Worm (Caenorhabditis elegans) whole organism, late embryonic: ENCODE measurements around the gene T24B8.3.

Experiments used
- ceh-19 ChIP-seq: fragments of 200-800 bp; sonication (Bioruptor generic); optimal IDR thresholded peaks from 2 replicates; lab custom pipeline; 2018; ENCODE audit warnings: mild to moderate bottlenecking, missing genetic modification characterization, missing compliant biosample characterization
- ceh-24 ChIP-seq: sonication (generic microtip); optimal IDR thresholded peaks from 2 replicates; lab custom pipeline; 2016; ENCODE audit warnings: mild to moderate bottlenecking, missing genetic modification characterization, missing compliant biosample characterization
- dmd-4 ChIP-seq: sonication (generic microtip); optimal IDR thresholded peaks from 2 replicates; lab custom pipeline; 2016; ENCODE audit warnings: borderline replicate concordance, missing genetic modification characterization, missing compliant biosample characterization
- hlh-30 ChIP-seq: sonication (generic microtip); optimal IDR thresholded peaks from 2 replicates; lab custom pipeline; 2017; ENCODE audit warnings: antibody characterized with exemption, missing genetic modification characterization, missing compliant biosample characterization; ENCODE audit not compliant: insufficient read depth
- sox-4 ChIP-seq: sonication (generic microtip); optimal IDR thresholded peaks from 2 replicates; lab custom pipeline; 2017; ENCODE audit warnings: mild to moderate bottlenecking, missing genetic modification characterization, inconsistent platforms, missing compliant biosample characterization
- unc-55 ChIP-seq: sonication (generic microtip); optimal IDR thresholded peaks from 2 replicates; lab custom pipeline; 2017; ENCODE audit warnings: missing biosample characterization, missing genetic modification reagents, missing genetic modification characterization

ce11 chrII:9024312-9024711 lies 36.6 kb downstream of the T24B8.3 start:
- no peak for TF ChIP-seq ceh-19 (GFP tag; lab: Kevin White, UChicago)
- no peak for TF ChIP-seq unc-55 (GFP tag; lab: Kevin White, UChicago)
- no peak for TF ChIP-seq sox-4 (tag; lab: Kevin White, UChicago)
- no peak for TF ChIP-seq ceh-24 (tag; lab: Kevin White, UChicago)
- TF ChIP-seq hlh-30 (tag; lab: Kevin White, UChicago): no peak
- no peak for TF ChIP-seq dmd-4 (tag; lab: Kevin White, UChicago)
